Worm (Caenorhabditis elegans): ENCODE results near the gene C29E4.13.

ce11 chrIII:7896925-7897324, 31.6 kb downstream of the C29E4.13 start, which contains the start of gene ZK688.10:
- TF ChIP-seq nhr-237 (tag; optimal IDR thresholded peaks at IDR 0.05) (no peak), ama-1 (optimal IDR thresholded peaks at IDR 0.05) (no peak), aly-2 (tag; optimal IDR thresholded peaks at IDR 0.05) (no peak), elt-3 (tag; optimal IDR thresholded peaks at IDR 0.05) (no peak)

Data from whole organism, L2 larva.